Worm (Caenorhabditis elegans) whole organism, L3 larva: ENCODE measurements around the gene srt-8.

ENCODE experiments used
- R02D3.7 ChIP-seq: fragments of 150-350 bp; optimal IDR thresholded peaks from 2 replicates; lab custom pipeline; 2014; ENCODE audit warnings: missing biosample characterization, missing genetic modification characterization
- ZK546.5 ChIP-seq: sonication (generic microtip); optimal IDR thresholded peaks from 2 replicates; lab custom pipeline; 2017; ENCODE audit warnings: missing biosample characterization, missing genetic modification characterization
- ama-1 ChIP-seq: fragments of 150-350 bp; optimal IDR thresholded peaks from 2 replicates; lab custom pipeline; 2018
- ceh-28 ChIP-seq: fragments of 150-350 bp; optimal IDR thresholded peaks from 2 replicates; lab custom pipeline; 2014; ENCODE audit warnings: missing biosample characterization, missing genetic modification reagents, missing genetic modification characterization
- ceh-82 ChIP-seq: fragments of 150-350 bp; optimal IDR thresholded peaks from 2 replicates; lab custom pipeline; 2014; ENCODE audit warnings: missing biosample characterization, missing genetic modification characterization
- ceh-9 ChIP-seq: sonication (generic microtip); optimal IDR thresholded peaks from 2 replicates; lab custom pipeline; 2018; ENCODE audit warnings: missing biosample characterization, missing genetic modification characterization
- egl-27 ChIP-seq: sonication (generic microtip); optimal IDR thresholded peaks from 4 replicates; lab custom pipeline; 2017; ENCODE audit warnings: missing biosample characterization, missing genetic modification reagents, missing genetic modification characterization
- egl-5 ChIP-seq: fragments of 150-350 bp; optimal IDR thresholded peaks from 2 replicates; lab custom pipeline; 2017; ENCODE audit warnings: missing biosample characterization, missing genetic modification reagents, missing genetic modification characterization, inconsistent platforms
- elt-1 ChIP-seq: fragments of 150-350 bp; optimal IDR thresholded peaks from 2 replicates; lab custom pipeline; 2014; ENCODE audit warnings: missing biosample characterization, missing genetic modification characterization
- elt-2 ChIP-seq: sonication (generic microtip); optimal IDR thresholded peaks from 2 replicates; lab custom pipeline; 2016; ENCODE audit warnings: missing genetic modification reagents, mild to moderate bottlenecking, missing genetic modification characterization, missing compliant biosample characterization
- elt-3 ChIP-seq, 3 experiments: fragments of 150-350 bp in 1 of 3; sonication (generic microtip) in 2 of 3; optimal IDR thresholded peaks; 2 replicates in 2 of 3; 4 replicates in 1 of 3; lab custom pipeline; 2014 to 2017; ENCODE audit warnings: missing biosample characterization in 3 of 3, missing genetic modification characterization in 3 of 3
- eor-1 ChIP-seq, 2 experiments: fragments of 150-350 bp; optimal IDR thresholded peaks; 2 replicates each; lab custom pipeline; 2014 to 2018; ENCODE audit warnings: missing biosample characterization in 2 of 2, missing genetic modification characterization in 2 of 2
- fkh-10 ChIP-seq: sonication (generic microtip); optimal IDR thresholded peaks from 2 replicates; lab custom pipeline; 2017; ENCODE audit warnings: missing biosample characterization, missing genetic modification reagents, missing genetic modification characterization
- fkh-2 ChIP-seq: fragments of 150-350 bp; optimal IDR thresholded peaks from 2 replicates; lab custom pipeline; 2014; ENCODE audit warnings: missing biosample characterization, missing genetic modification reagents, missing genetic modification characterization
- fos-1 ChIP-seq: fragments of 150-350 bp; optimal IDR thresholded peaks from 2 replicates; lab custom pipeline; 2014; ENCODE audit warnings: missing biosample characterization, missing genetic modification characterization
- hmg-11 ChIP-seq: sonication (generic microtip); optimal IDR thresholded peaks from 2 replicates; lab custom pipeline; 2016; ENCODE audit warnings: missing genetic modification characterization, missing compliant biosample characterization
- jun-1 ChIP-seq: fragments of 150-350 bp; optimal IDR thresholded peaks from 2 replicates; lab custom pipeline; 2014; ENCODE audit warnings: missing biosample characterization, missing genetic modification reagents, missing genetic modification characterization
- lin-15B ChIP-seq: fragments of 150-350 bp; optimal IDR thresholded peaks from 2 replicates; lab custom pipeline; 2014; ENCODE audit warnings: missing biosample characterization, missing genetic modification characterization
- lsy-12 ChIP-seq: sonication (generic microtip); optimal IDR thresholded peaks from 2 replicates; lab custom pipeline; 2016; ENCODE audit warnings: mild to moderate bottlenecking, missing genetic modification characterization, missing compliant biosample characterization
- mml-1 ChIP-seq: fragments of 150-350 bp; sonication (generic microtip); optimal IDR thresholded peaks from 3 replicates; lab custom pipeline; 2014; ENCODE audit warnings: missing biosample characterization, missing genetic modification characterization
- nfya-1 ChIP-seq: sonication (generic microtip); optimal IDR thresholded peaks from 2 replicates; lab custom pipeline; 2017; ENCODE audit warnings: missing genetic modification characterization, mild to moderate bottlenecking, missing compliant biosample characterization, antibody characterized with exemption, moderate library complexity; ENCODE audit not compliant: insufficient read depth
- nhr-11 ChIP-seq: fragments of 150-350 bp; optimal IDR thresholded peaks from 2 replicates; lab custom pipeline; 2014; ENCODE audit warnings: missing biosample characterization, missing genetic modification characterization
- nhr-12 ChIP-seq: fragments of 150-350 bp; optimal IDR thresholded peaks from 2 replicates; lab custom pipeline; 2014; ENCODE audit warnings: missing biosample characterization, missing genetic modification characterization
- nhr-23 ChIP-seq: fragments of 150-350 bp; optimal IDR thresholded peaks from 2 replicates; lab custom pipeline; 2014; ENCODE audit warnings: missing biosample characterization, missing genetic modification reagents, missing genetic modification characterization
- nhr-25 ChIP-seq: sonication (generic microtip); optimal IDR thresholded peaks from 2 replicates; lab custom pipeline; 2017; ENCODE audit warnings: missing biosample characterization, missing genetic modification characterization
- nhr-28 ChIP-seq: fragments of 150-350 bp; optimal IDR thresholded peaks from 2 replicates; lab custom pipeline; 2014; ENCODE audit warnings: missing biosample characterization, missing genetic modification characterization
- nhr-67 ChIP-seq: fragments of 150-350 bp; optimal IDR thresholded peaks from 2 replicates; lab custom pipeline; 2014; ENCODE audit warnings: missing biosample characterization, missing genetic modification characterization
- nhr-76 ChIP-seq: fragments of 150-350 bp; sonication (generic microtip); optimal IDR thresholded peaks from 5 replicates; lab custom pipeline; 2014; ENCODE audit warnings: missing biosample characterization, missing genetic modification characterization
- nhr-77 ChIP-seq: fragments of 150-350 bp; optimal IDR thresholded peaks from 2 replicates; lab custom pipeline; 2014; ENCODE audit warnings: missing biosample characterization, missing genetic modification characterization
- pha-4 ChIP-seq: fragments of 150-350 bp; optimal IDR thresholded peaks from 2 replicates; lab custom pipeline; 2014; ENCODE audit warnings: missing biosample characterization, missing genetic modification reagents, missing genetic modification characterization
- pqm-1 ChIP-seq: fragments of 150-350 bp; optimal IDR thresholded peaks from 2 replicates; lab custom pipeline; 2017; ENCODE audit warnings: missing biosample characterization, missing genetic modification characterization, inconsistent platforms
- snpc-4 ChIP-seq: fragments of 150-350 bp; optimal IDR thresholded peaks from 2 replicates; lab custom pipeline; 2014; ENCODE audit warnings: missing biosample characterization, missing genetic modification characterization
- unc-39 ChIP-seq: sonication (generic microtip); optimal IDR thresholded peaks from 4 replicates; lab custom pipeline; 2017; ENCODE audit warnings: missing biosample characterization, missing genetic modification characterization
- unc-62 ChIP-seq: fragments of 150-350 bp; sonication (generic microtip); optimal IDR thresholded peaks from 4 replicates; lab custom pipeline; 2014; ENCODE audit warnings: missing biosample characterization, missing genetic modification reagents, missing genetic modification characterization
- ztf-4 ChIP-seq: fragments of 150-350 bp; optimal IDR thresholded peaks from 2 replicates; lab custom pipeline; 2014; ENCODE audit warnings: missing biosample characterization, missing genetic modification characterization

srt-8 gene

ce11 chrV:3046364-3046763, 40.0 kb upstream of the srt-8 start:
- TF ChIP-seq nhr-67 (tag; lab: Kevin White, UChicago) = no peak
- no peak for TF ChIP-seq unc-39 (tag; lab: Kevin White, UChicago)
- TF ChIP-seq unc-62 (GFP tag; lab: Kevin White, UChicago) = no peak
- no peak for TF ChIP-seq R02D3.7 (tag; lab: Kevin White, UChicago)
- TF ChIP-seq pha-4 = no peak
- TF ChIP-seq egl-5 = no peak
- TF ChIP-seq fos-1 (tag; lab: Kevin White, UChicago) = no peak
- TF ChIP-seq fkh-2 (tag; lab: Kevin White, UChicago) = no peak
- no peak for TF ChIP-seq elt-2
- no peak for TF ChIP-seq nhr-77 (tag; lab: Kevin White, UChicago)
- no peak for TF ChIP-seq fkh-10 (GFP tag; lab: Kevin White, UChicago)
- no peak for TF ChIP-seq jun-1 (tag; lab: Kevin White, UChicago)
- no peak for TF ChIP-seq mml-1
- no peak for TF ChIP-seq ZK546.5 (tag; lab: Kevin White, UChicago)
- TF ChIP-seq ceh-28 (tag; lab: Kevin White, UChicago) = no peak
- TF ChIP-seq lsy-12 = no peak
- TF ChIP-seq nhr-28 (tag; lab: Kevin White, UChicago) = no peak
- TF ChIP-seq ceh-9 = no peak
- TF ChIP-seq nhr-25 (tag; lab: Kevin White, UChicago) = no peak

- no peak for TF ChIP-seq nhr-11 (tag; lab: Kevin White, UChicago)
- TF ChIP-seq nhr-12 = no peak
- TF ChIP-seq, all 47 proteins: peak for 0
Observed at ce11 chrV:3054254-3054653, 32.1 kb upstream of the srt-8 start, which contains the start of gene C50H11.8. Gene C50H11.8, plus strand, starts transcription at chrV:3054554.

- no peak for TF ChIP-seq fkh-10 (GFP tag; lab: Kevin White, UChicago)
- no peak for TF ChIP-seq nhr-77 (tag; lab: Kevin White, UChicago)
- TF ChIP-seq R02D3.7 (tag; lab: Kevin White, UChicago) = no peak
- no peak for TF ChIP-seq nhr-23 (tag; lab: Kevin White, UChicago)
- no peak for TF ChIP-seq ceh-82 (tag; lab: Kevin White, UChicago)
- no peak for TF ChIP-seq hmg-11 (tag; lab: Kevin White, UChicago)
- no peak for TF ChIP-seq lsy-12
- TF ChIP-seq nfya-1 (tag; lab: Kevin White, UChicago) = no peak
- no peak for TF ChIP-seq ztf-4
- no peak for TF ChIP-seq ama-1 (lab: Kevin White, UChicago)
- no peak for TF ChIP-seq nhr-67 (tag; lab: Kevin White, UChicago)
- no peak for TF ChIP-seq egl-27 (tag; lab: Kevin White, UChicago)
- TF ChIP-seq nhr-11 (tag; lab: Kevin White, UChicago) = no peak
- TF ChIP-seq elt-3 (tag; optimal IDR thresholded peaks at IDR 0.05; lab: Kevin White, UChicago) = no peak
- TF ChIP-seq elt-1 (tag; lab: Kevin White, UChicago) = no peak
- no peak for TF ChIP-seq nhr-28 (tag; lab: Kevin White, UChicago)
- no peak for TF ChIP-seq unc-62 (GFP tag; lab: Kevin White, UChicago)
- TF ChIP-seq elt-2 = no peak
- TF ChIP-seq snpc-4 (tag; lab: Kevin White, UChicago) = no peak
Observed at ce11 chrV:3058996-3059395, 27.4 kb upstream of the srt-8 start, which contains the start of gene str-244. Gene str-244, minus strand, starts transcription at chrV:3059096.

DNA sequence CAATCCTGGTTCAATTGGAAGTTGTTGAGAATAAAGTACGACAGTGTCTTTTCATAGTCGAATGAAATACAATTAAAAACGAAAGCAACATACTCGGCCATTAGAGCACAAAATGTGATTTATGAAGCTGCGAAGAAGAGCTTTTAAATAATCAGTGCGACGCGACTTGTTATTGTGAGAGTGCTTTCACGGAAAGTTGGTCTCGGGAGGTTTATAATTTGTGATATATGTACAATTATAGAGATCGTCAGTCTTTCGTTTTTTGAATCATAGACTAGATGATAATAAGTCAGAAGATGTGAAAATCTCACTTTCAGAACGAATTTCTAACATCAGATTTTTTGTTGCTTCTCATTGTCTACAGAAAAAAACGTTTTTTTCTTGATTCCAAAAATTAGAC, 24.3 kb upstream of the srt-8 start, which contains the start of gene srt-15:
Gene srt-15, minus strand, starts transcription at position 101 of the 400 bp plus-strand sequence.
- TF ChIP-seq hmg-11 (tag; lab: Kevin White, UChicago) (no peak), pqm-1 (tag; lab: Kevin White, UChicago) (no peak), nhr-23 (tag; lab: Kevin White, UChicago) (no peak), nhr-76 (tag; lab: Kevin White, UChicago) (no peak), lin-15B (tag; lab: Kevin White, UChicago) (no peak), eor-1 (tag; optimal IDR thresholded peaks at IDR 0.05; lab: Kevin White, UChicago) (no peak), fkh-2 (tag; lab: Kevin White, UChicago) (no peak), mml-1 (no peak), nhr-11 (tag; lab: Kevin White, UChicago) (no peak), ztf-4 (no peak), unc-39 (tag; lab: Kevin White, UChicago) (no peak)
